Worm (Caenorhabditis elegans): ENCODE results near the gene nhr-234.

nhr-234 gene

DNA sequence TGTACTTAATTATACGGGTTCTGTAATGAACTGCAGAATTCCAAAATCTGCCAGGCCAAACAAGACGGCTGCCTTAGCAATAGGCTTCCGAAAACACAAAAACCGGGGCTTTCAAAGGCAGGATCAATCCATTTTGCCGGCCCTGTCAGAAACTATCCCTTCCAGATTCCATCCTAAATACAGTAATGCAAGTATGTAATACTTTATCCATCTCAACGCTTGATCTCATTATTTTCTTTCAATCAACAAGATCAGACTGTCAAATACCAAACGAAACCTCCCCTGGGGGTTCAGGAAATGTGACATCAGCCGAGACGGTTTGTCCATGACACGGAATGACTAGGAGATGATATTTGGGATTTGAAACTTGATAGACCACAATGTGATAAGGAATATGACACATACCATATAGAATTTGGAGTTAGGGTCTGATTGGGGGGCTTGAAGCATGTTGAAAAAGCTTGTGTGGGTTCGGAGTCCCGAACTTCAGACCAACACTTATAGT is 10.3 kb upstream of the nhr-234 start:
- TF ChIP-seq snpc-3.4 (tag; optimal IDR thresholded peaks at IDR 0.05) (no peak), chd-7 (tag; optimal IDR thresholded peaks at IDR 0.05) (no peak), nhr-179 (tag; optimal IDR thresholded peaks at IDR 0.05) (no peak), mel-28 (tag; optimal IDR thresholded peaks at IDR 0.05; ENCODE audit: borderline replicate concordance) (no peak), rpc-1 (optimal IDR thresholded peaks at IDR 0.05) (no peak), rpc-1 (tag; optimal IDR thresholded peaks at IDR 0.05) (no peak), F39B2.1 (GFP tag; IDR thresholded peaks at IDR 0.05) (no peak), pha-4 (tag; optimal IDR thresholded peaks at IDR 0.05) (no peak), dpl-1 (GFP tag; optimal IDR thresholded peaks at IDR 0.05) (no peak), nfya-1 (tag; optimal IDR thresholded peaks at IDR 0.05; ENCODE audit: borderline replicate concordance, insufficient read depth) (no peak), snpc-1.3 (tag; optimal IDR thresholded peaks at IDR 0.05; ENCODE audit: insufficient read depth) (no peak), attf-5 (GFP tag; optimal IDR thresholded peaks at IDR 0.05) (no peak), ztf-28 (GFP tag; IDR thresholded peaks at IDR 0.05) (no peak), C17E4.6 (GFP tag; IDR thresholded peaks at IDR 0.05) (no peak), lir-1 (GFP tag; conservative IDR thresholded peaks at IDR 0.05) (no peak), ztf-6 (GFP tag; IDR thresholded peaks at IDR 0.05) (no peak), hmg-1.2 (GFP tag; IDR thresholded peaks at IDR 0.05) (no peak), ceh-91 (GFP tag; IDR thresholded peaks at IDR 0.05) (no peak), rcor-1 (GFP tag; IDR thresholded peaks at IDR 0.05) (no peak)

DNA sequence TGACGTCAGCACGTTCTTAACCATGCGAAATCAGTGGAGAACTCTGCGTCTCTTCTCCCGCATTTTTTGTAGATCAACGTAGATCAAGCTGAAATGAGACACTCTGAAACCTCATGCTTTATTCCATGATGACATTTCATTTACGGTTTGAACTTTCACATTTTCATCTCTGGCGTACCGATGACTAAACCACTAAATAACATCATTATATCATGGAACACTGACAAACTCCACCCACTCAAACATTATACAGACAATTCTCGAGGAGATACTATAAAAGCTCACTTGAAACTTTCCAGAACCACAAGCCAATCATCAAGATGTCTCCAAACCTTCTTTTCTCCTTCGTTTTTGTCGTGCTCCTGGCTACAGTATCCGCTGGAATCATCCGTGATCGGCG is 9.6 kb upstream of the nhr-234 start, which contains the start of gene nspe-7:
TSS of gene nspe-7 (plus strand) at position 301 of the 400 bp plus-strand sequence.
- no peak for TF ChIP-seq B0261.1 (tag; optimal IDR thresholded peaks at IDR 0.05)
- TF ChIP-seq F10E7.11 (tag; optimal IDR thresholded peaks at IDR 0.05): no peak
- TF ChIP-seq ekl-4 (GFP tag; IDR thresholded peaks at IDR 0.05): no peak
- no peak for TF ChIP-seq K12H6.12 (tag; optimal IDR thresholded peaks at IDR 0.05)
- TF ChIP-seq nhr-90 (tag; optimal IDR thresholded peaks at IDR 0.05): no peak
- TF ChIP-seq nhr-80 (tag; optimal IDR thresholded peaks at IDR 0.05): no peak
- TF ChIP-seq mcd-1 (GFP tag; IDR thresholded peaks at IDR 0.05): no peak
- no peak for TF ChIP-seq nfyb-1 (GFP tag; IDR thresholded peaks at IDR 0.05)
- no peak for TF ChIP-seq madf-3 (GFP tag; IDR thresholded peaks at IDR 0.05)

DNA sequence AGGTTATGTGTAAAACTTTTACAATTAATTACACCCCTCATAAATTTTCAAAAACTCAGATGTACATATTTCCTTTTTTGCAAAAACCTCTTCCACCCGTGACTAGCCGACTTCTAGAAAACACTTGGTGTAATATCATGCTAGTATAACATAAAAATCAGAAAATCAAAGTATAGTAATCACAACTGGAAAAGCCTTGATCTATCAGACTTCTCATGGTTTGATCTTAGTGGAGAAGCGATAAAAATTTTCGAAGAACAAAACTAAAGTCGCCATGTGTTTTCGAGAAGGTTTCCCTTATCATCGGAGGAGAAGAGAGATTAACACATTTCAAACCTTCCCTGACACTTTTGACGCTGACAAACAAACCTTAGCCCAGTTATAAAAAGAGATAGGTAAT is 7.9 kb upstream of the nhr-234 start, which contains the start of gene nspe-5:
TSS of gene nspe-5 (plus strand) at position 301 of the 400 bp plus-strand sequence.
- TF ChIP-seq Y67H2A.10 (GFP tag; conservative IDR thresholded peaks at IDR 0.05) (no peak), B0261.1 (tag; optimal IDR thresholded peaks at IDR 0.05) (no peak), fkh-3 (tag; optimal IDR thresholded peaks at IDR 0.05) (no peak), F52B5.7 (tag; optimal IDR thresholded peaks at IDR 0.05) (no peak), attf-5 (GFP tag; optimal IDR thresholded peaks at IDR 0.05) (no peak)

DNA sequence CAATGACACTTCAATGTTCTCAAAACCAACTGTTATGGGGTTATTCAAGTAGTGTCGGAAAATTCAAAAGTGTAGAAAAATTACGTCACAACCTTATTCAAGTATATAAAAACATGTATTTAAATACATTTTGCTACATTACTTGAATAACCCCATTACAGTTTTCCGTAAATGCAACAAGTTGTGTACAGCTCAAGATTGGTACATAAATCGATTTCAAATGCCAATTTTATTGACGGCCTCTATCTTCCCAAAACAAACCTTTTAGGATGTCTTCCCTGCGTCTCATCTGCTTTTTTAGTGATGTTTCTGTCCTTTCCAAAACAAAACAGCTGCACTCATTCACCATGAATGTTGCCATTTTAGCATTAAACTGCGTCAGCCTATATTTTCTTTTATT is 7.1 kb upstream of the nhr-234 start, which contains the start of gene Y38E10A.28:
TSS of gene Y38E10A.28 (plus strand) at position 301 of the 400 bp plus-strand sequence.
- TF ChIP-seq ZK185.1 (tag; optimal IDR thresholded peaks at IDR 0.05; ENCODE audit: poor library complexity, severe bottlenecking): no peak
- no peak for TF ChIP-seq ceh-27 (GFP tag; optimal IDR thresholded peaks at IDR 0.05)
- TF ChIP-seq madf-8 (GFP tag; conservative IDR thresholded peaks at IDR 0.05): no peak
- TF ChIP-seq F10E7.11 (tag; optimal IDR thresholded peaks at IDR 0.05): no peak
- TF ChIP-seq hlh-12 (tag; optimal IDR thresholded peaks at IDR 0.05): no peak
- no peak for TF ChIP-seq chd-7 (tag; optimal IDR thresholded peaks at IDR 0.05)
- TF ChIP-seq nfya-2 (GFP tag; IDR thresholded peaks at IDR 0.05): no peak
- TF ChIP-seq lin-35 (GFP tag; optimal IDR thresholded peaks at IDR 0.05): no peak
- no peak for TF ChIP-seq rpc-1 (optimal IDR thresholded peaks at IDR 0.05)
- TF ChIP-seq rpc-1 (tag; optimal IDR thresholded peaks at IDR 0.05): no peak
- TF ChIP-seq unc-62 (GFP tag; optimal IDR thresholded peaks at IDR 0.05): no peak
- TF ChIP-seq nhr-120 (GFP tag; IDR thresholded peaks at IDR 0.05): no peak
- no peak for TF ChIP-seq nhr-27 (tag; optimal IDR thresholded peaks at IDR 0.05)
- no peak for TF ChIP-seq snpc-1.3 (tag; optimal IDR thresholded peaks at IDR 0.05; ENCODE audit: insufficient read depth)
- no peak for TF ChIP-seq ceh-79 (tag; optimal IDR thresholded peaks at IDR 0.05)
- TF ChIP-seq lin-54 (GFP tag; optimal IDR thresholded peaks at IDR 0.05): no peak
- no peak for TF ChIP-seq F37B4.10 (GFP tag; IDR thresholded peaks at IDR 0.05)
- TF ChIP-seq attf-6 (GFP tag; IDR thresholded peaks at IDR 0.05): no peak
- TF ChIP-seq lin-26 (GFP tag; IDR thresholded peaks at IDR 0.05): no peak
